Worm (Caenorhabditis elegans): ENCODE measurements around the gene B0222.1.

- TF ChIP-seq him-1 (tag; optimal IDR thresholded peaks at IDR 0.05) (no peak), dao-5 (tag; optimal IDR thresholded peaks at IDR 0.05) (no peak)
Observed at ce11 chrV:9132043-9132442, 2.0 kb upstream of the B0222.1 start, which contains the start of gene F21C10.1.

All from whole organism, L4/young adult.